Worm (Caenorhabditis elegans): ENCODE results near the gene Y42G9A.1.

The Y42G9A.1 gene

DNA sequence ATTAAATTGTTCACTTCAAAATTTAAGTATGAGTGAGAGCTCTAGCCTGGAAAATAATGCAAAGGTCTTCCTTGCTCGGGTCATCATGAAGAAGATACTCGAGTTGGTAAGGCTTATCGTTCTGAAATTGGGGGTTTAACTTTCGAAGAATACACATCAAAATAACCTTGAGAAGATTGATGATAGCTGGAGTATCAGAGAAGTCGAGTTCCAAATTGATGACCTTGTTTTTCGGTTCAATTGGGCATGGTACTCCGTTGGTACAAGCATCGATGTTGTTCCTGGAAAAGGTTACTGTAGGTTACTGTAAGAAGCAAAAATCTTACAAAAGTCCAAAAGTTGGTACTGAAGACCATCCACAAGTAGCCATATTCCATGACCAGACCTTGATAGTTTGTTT lies 26.4 kb downstream of the Y42G9A.1 start:
- TF ChIP-seq nhr-237 (tag; optimal IDR thresholded peaks at IDR 0.05) (no peak), pha-4 (GFP tag; IDR thresholded peaks at IDR 0.05) (no peak), pha-4 (tag; optimal IDR thresholded peaks at IDR 0.05) (no peak), zfp-2 (tag; optimal IDR thresholded peaks at IDR 0.05) (no peak), rbr-2 (tag; optimal IDR thresholded peaks at IDR 0.05) (no peak), ama-1 (optimal IDR thresholded peaks at IDR 0.05) (no peak), dve-1 (tag; optimal IDR thresholded peaks at IDR 0.05; ENCODE audit: insufficient read depth) (no peak), daf-12 (tag; optimal IDR thresholded peaks at IDR 0.05) (no peak), lin-29 (GFP tag; IDR thresholded peaks at IDR 0.05) (no peak), madf-5 (GFP tag; IDR thresholded peaks at IDR 0.05) (no peak), ZK546.5 (tag; optimal IDR thresholded peaks at IDR 0.05) (no peak), lsy-2 (tag; optimal IDR thresholded peaks at IDR 0.05) (no peak), tra-1 (GFP tag; IDR thresholded peaks at IDR 0.05) (no peak), ztf-11 (tag; optimal IDR thresholded peaks at IDR 0.05) (no peak)

DNA sequence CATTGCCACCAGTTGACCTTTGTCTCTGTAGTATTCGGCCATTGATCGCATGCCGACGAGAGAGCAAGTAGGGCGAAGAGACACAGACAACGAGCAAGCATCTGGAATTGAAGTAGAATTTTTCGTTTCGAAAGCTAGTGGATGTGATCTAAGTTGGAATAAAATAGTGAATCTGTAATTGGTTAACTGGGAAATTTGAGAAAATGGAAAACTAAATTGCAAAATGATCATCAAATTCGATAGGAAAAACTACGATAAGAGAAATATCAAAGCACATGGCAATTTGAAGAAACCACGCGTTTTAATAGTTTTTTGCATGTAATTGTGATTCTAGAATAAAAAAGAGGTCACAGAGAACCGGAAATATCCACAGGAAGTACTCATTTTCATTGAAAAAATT lies 27.0 kb downstream of the Y42G9A.1 start, which contains the start of gene F42A10.6:
Gene F42A10.6, minus strand, starts transcription at position 101 of the 400 bp plus-strand sequence.
- TF ChIP-seq nhr-28 (tag; optimal IDR thresholded peaks at IDR 0.05) (peak; percentile 8), ctbp-1 (GFP tag; IDR thresholded peaks at IDR 0.05) (no peak), unc-62 (GFP tag; optimal IDR thresholded peaks at IDR 0.05 in 1 of 2) (peak in 1 of 2 experiments; percentile 57), unc-62 (tag; optimal IDR thresholded peaks at IDR 0.05) (no peak), pqm-1 (tag; optimal IDR thresholded peaks at IDR 0.05) (peak; percentile 48), F44E2.7 (GFP tag; IDR thresholded peaks at IDR 0.05) (no peak), dmd-6 (GFP tag; IDR thresholded peaks at IDR 0.05) (peak; percentile 43)

DNA sequence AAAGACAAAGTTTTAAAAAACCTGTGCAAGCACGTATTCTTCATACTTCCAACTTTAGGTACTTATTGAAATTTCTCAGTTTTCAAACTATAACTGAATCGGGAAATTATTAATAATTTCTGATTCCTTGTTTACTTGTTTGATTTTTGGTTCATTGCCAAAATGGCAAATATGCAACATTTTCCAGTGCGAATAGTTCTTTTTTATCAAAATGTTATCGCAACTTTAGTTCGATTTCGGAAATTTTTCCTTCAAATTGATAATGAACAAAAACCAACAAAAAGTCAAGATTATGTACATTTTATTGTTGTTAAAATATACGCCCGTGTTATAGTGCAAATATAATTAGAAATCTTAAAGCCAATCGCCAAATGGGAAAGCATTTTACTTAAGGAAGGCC lies 27.9 kb downstream of the Y42G9A.1 start:
- TF ChIP-seq mdt-29 (GFP tag; IDR thresholded peaks at IDR 0.05) (no peak), pqm-1 (tag; optimal IDR thresholded peaks at IDR 0.05) (peak; percentile 3), daf-16 (GFP tag; optimal IDR thresholded peaks at IDR 0.05) (no peak), daf-16 (tag; optimal IDR thresholded peaks at IDR 0.05) (peak; percentile 10)

DNA sequence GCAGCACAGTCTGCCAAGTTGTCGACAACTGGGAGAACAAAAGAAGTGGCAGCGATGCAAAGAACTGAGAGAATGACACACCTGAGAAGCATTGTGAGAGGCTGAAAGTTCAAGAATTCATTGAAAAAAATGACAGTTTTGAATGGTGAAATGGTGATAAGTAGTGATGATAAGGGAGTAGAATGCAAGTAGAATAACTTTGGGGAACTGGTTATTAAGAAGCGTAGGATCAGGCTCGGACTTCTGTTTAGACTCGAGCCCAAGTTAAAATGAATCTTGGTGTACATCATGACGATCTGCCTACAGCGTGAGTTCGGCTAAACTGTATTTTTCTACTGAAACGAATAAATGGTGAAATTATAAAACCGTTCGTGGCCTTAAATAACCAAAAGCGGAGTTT lies 28.8 kb downstream of the Y42G9A.1 start, which contains the start of gene F42A10.7:
Gene F42A10.7, minus strand, starts transcription at position 101 of the 400 bp plus-strand sequence.
- TF ChIP-seq hlh-11 (tag; optimal IDR thresholded peaks at IDR 0.05) (no peak), aha-1 (tag) (peak; percentile 81)

DNA sequence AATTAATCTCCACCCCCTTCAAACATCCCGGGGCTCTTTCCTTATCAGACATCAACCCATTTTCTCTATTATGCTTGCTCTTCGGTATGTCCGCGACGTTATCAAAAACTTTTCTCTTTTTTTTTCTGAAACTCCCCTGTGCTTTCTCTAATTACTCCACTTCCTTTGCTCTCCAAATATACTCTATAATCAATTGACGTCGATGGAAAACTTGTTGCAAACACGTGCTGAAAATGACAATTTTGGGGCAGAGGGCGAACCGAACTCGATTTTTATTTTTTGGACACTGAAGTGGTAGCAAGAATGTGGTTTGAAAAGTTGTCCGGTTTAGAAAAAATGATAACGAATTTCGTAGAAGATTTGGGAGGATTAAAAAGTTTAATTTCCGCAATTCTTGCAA lies 29.3 kb downstream of the Y42G9A.1 start:
- TF ChIP-seq mep-1 (tag; optimal IDR thresholded peaks at IDR 0.05) (no peak), lim-7 (GFP tag; IDR thresholded peaks at IDR 0.05) (no peak), ama-1 (optimal IDR thresholded peaks at IDR 0.05) (no peak), pha-4 (GFP tag; IDR thresholded peaks at IDR 0.05) (no peak), pha-4 (tag; optimal IDR thresholded peaks at IDR 0.05) (no peak), jun-1 (tag; optimal IDR thresholded peaks at IDR 0.05) (no peak), nhr-77 (tag; optimal IDR thresholded peaks at IDR 0.05) (peak; percentile 82), php-3 (GFP tag; IDR thresholded peaks at IDR 0.05) (0 out of 2 replicates have a peak, but pooled peaks have one; percentile 13), nhr-6 (tag; optimal IDR thresholded peaks at IDR 0.05) (no peak), T26A8.4 (GFP tag; IDR thresholded peaks at IDR 0.05) (no peak), hlh-11 (tag; optimal IDR thresholded peaks at IDR 0.05) (peak; percentile 84), nhr-48 (tag; optimal IDR thresholded peaks at IDR 0.05) (peak; percentile 82), nhr-28 (tag; optimal IDR thresholded peaks at IDR 0.05) (peak; percentile 76), dve-1 (tag; optimal IDR thresholded peaks at IDR 0.05; ENCODE audit: insufficient read depth) (peak; percentile 70), egl-43 (GFP tag; IDR thresholded peaks at IDR 0.05) (no peak), F26F4.8 (GFP tag; conservative IDR thresholded peaks at IDR 0.05) (no peak), pqm-1 (tag; optimal IDR thresholded peaks at IDR 0.05) (peak; percentile 92), lir-3 (tag; optimal IDR thresholded peaks at IDR 0.05) (no peak), ceh-20 (GFP tag; IDR thresholded peaks at IDR 0.05) (no peak), F49E8.2 (tag; optimal IDR thresholded peaks at IDR 0.05; ENCODE audit: borderline replicate concordance) (no peak), ceh-62 (tag; optimal IDR thresholded peaks at IDR 0.05) (no peak), mxl-2 (GFP tag; conservative IDR thresholded peaks at IDR 0.05) (no peak), F10B5.3 (tag; optimal IDR thresholded peaks at IDR 0.05) (no peak), R02D3.7 (tag; optimal IDR thresholded peaks at IDR 0.05) (no peak), zag-1 (tag; optimal IDR thresholded peaks at IDR 0.05) (no peak), aly-2 (tag; optimal IDR thresholded peaks at IDR 0.05) (no peak), madf-9 (GFP tag; conservative IDR thresholded peaks at IDR 0.05) (no peak)

All from whole organism, L4 larva.